Fruit fly (Drosophila melanogaster) whole organism, adult: ENCODE results near the gene FucT6.

ENCODE experiments used
- CG14711 ChIP-seq: fragments of 200-800 bp; sonication (Bioruptor generic); optimal IDR thresholded peaks from 2 replicates; lab custom pipeline; 2018; ENCODE audit warnings: missing biosample characterization, mild to moderate bottlenecking, missing genetic modification characterization, moderate library complexity
- CG5204 ChIP-seq: fragments of 200-800 bp; sonication (Bioruptor generic); optimal IDR thresholded peaks from 2 replicates; lab custom pipeline; 2016; ENCODE audit warnings: missing biosample characterization, missing genetic modification characterization
- CG7045 ChIP-seq: fragments of 200-800 bp; sonication (Bioruptor generic); optimal IDR thresholded peaks from 2 replicates; lab custom pipeline; 2017; ENCODE audit warnings: missing biosample characterization, mild to moderate bottlenecking, missing genetic modification characterization
- Crg-1 ChIP-seq: fragments of 200-800 bp; sonication (Bioruptor generic); optimal IDR thresholded peaks from 2 replicates; lab custom pipeline; 2016; ENCODE audit warnings: missing biosample characterization, missing genetic modification characterization
- Mnt ChIP-seq: fragments of 200-800 bp; sonication (Bioruptor generic); optimal IDR thresholded peaks from 2 replicates; lab custom pipeline; 2016; ENCODE audit warnings: missing biosample characterization, mild to moderate bottlenecking, missing genetic modification characterization
- cic ChIP-seq: fragments of 200-800 bp; sonication (Bioruptor generic); optimal IDR thresholded peaks from 2 replicates; lab custom pipeline; 2017; ENCODE audit warnings: missing biosample characterization, mild to moderate bottlenecking, missing genetic modification characterization, moderate library complexity
- kay ChIP-seq: fragments of 200-800 bp; sonication (Bioruptor generic); peaks from one replicate; lab custom pipeline; 2016; ENCODE audit warnings: missing biosample characterization, missing genetic modification characterization, borderline replicate concordance
- pad ChIP-seq: fragments of 200-800 bp; sonication (Bioruptor generic); optimal IDR thresholded peaks from 3 replicates; lab custom pipeline; 2017; ENCODE audit warnings: missing biosample characterization, missing genetic modification characterization, mild to moderate bottlenecking, moderate library complexity, missing genetic modification reagents
- tj ChIP-seq: fragments of 200-800 bp; sonication (Bioruptor generic); optimal IDR thresholded peaks from 3 replicates; lab custom pipeline; 2017; ENCODE audit warnings: missing biosample characterization, mild to moderate bottlenecking, missing genetic modification characterization, moderate library complexity

dm6 chrX:11664058-11664457 lies 45.7 kb downstream of the FucT6 start:
- TF ChIP-seq CG7045 (GFP tag; lab: Kevin White, UChicago) (no peak), tj (no peak), Crg-1 (GFP tag; lab: Kevin White, UChicago) (no peak), CG5204 (GFP tag; lab: Kevin White, UChicago) (no peak), pad (GFP tag; lab: Kevin White, UChicago) (no peak), kay (GFP tag; lab: Kevin White, UChicago) (no peak), CG14711 (tag; lab: Kevin White, UChicago) (no peak), cic (GFP tag; lab: Kevin White, UChicago) (no peak), Mnt (GFP tag; lab: Kevin White, UChicago) (no peak)
